Fruit fly (Drosophila melanogaster) whole organism, embryonic: ENCODE results near the gene CG5246.
A peak's percentile ranks its signal among the peaks of the same experiment; 100 is the strongest.

Experiments
- Asciz ChIP-seq: fragments of 200-800 bp; sonication (Bioruptor generic); optimal IDR thresholded peaks from 2 replicates; lab custom pipeline; 2017; ENCODE audit warnings: missing biosample characterization, mild to moderate bottlenecking, missing genetic modification characterization, missing genetic modification reagents
- Bgb ChIP-seq: fragments of 200-800 bp; sonication (Bioruptor generic); IDR thresholded peaks from 2 replicates; pipeline ENCODE4 v1.3.6; 2022; ENCODE audit warnings: missing biosample characterization, missing genetic modification characterization; ENCODE audit not compliant: partially characterized antibody
- CG10321 ChIP-seq: fragments of 200-800 bp; sonication (Bioruptor generic); IDR thresholded peaks from 2 replicates; pipeline ENCODE4 v1.3.6; 2022; ENCODE audit warnings: missing biosample characterization, missing genetic modification characterization
- CG10979 ChIP-seq: fragments of 200-800 bp; sonication (Bioruptor generic); optimal IDR thresholded peaks from 2 replicates; lab custom pipeline; 2018; ENCODE audit warnings: missing biosample characterization, mild to moderate bottlenecking, missing genetic modification characterization, moderate library complexity
- CG11085 ChIP-seq: fragments of 200-800 bp; sonication (Bioruptor generic); IDR thresholded peaks from 2 replicates; pipeline ENCODE4 v1.3.6; 2022; ENCODE audit warnings: missing biosample characterization, missing genetic modification characterization
- CG12659 ChIP-seq: fragments of 200-800 bp; sonication (Bioruptor generic); optimal IDR thresholded peaks from 3 replicates; lab custom pipeline; 2017; ENCODE audit warnings: mild to moderate bottlenecking, missing biosample characterization, missing genetic modification reagents, missing genetic modification characterization
- CG12942 ChIP-seq: fragments of 200-800 bp; sonication (Bioruptor generic); optimal IDR thresholded peaks from 3 replicates; lab custom pipeline; 2016; ENCODE audit warnings: missing biosample characterization, missing genetic modification characterization
- CG13775 ChIP-seq: fragments of 200-800 bp; sonication (Bioruptor generic); optimal IDR thresholded peaks from 3 replicates; lab custom pipeline; 2017; ENCODE audit warnings: missing biosample characterization, mild to moderate bottlenecking, missing genetic modification characterization
- CG14050 ChIP-seq: fragments of 200-800 bp; sonication (Bioruptor generic); IDR thresholded peaks from 3 replicates; pipeline ENCODE4 v1.3.6; 2022; ENCODE audit warnings: missing biosample characterization, missing genetic modification characterization
- CG14441 ChIP-seq: fragments of 200-800 bp; sonication (Bioruptor generic); IDR thresholded peaks from 2 replicates; pipeline ENCODE4 v1.3.6; 2022; ENCODE audit warnings: missing biosample characterization, missing genetic modification characterization
- CG15073 ChIP-seq: fragments of 200-800 bp; sonication (Bioruptor generic); optimal IDR thresholded peaks from 2 replicates; lab custom pipeline; 2016; ENCODE audit warnings: missing biosample characterization, missing genetic modification characterization
- CG17829 ChIP-seq: fragments of 200-800 bp; optimal IDR thresholded peaks from 2 replicates; lab custom pipeline; 2019; ENCODE audit warnings: missing biosample characterization, mild to moderate bottlenecking, missing genetic modification characterization, moderate library complexity
- CG30020 ChIP-seq: fragments of 200-800 bp; optimal IDR thresholded peaks from 2 replicates; lab custom pipeline; 2019; ENCODE audit warnings: missing biosample characterization, mild to moderate bottlenecking, missing genetic modification characterization, moderate library complexity
- CG30403 ChIP-seq: fragments of 200-800 bp; sonication (Bioruptor generic); optimal IDR thresholded peaks from 3 replicates; lab custom pipeline; 2016; ENCODE audit warnings: missing biosample characterization, missing genetic modification characterization
- CG3163 ChIP-seq: fragments of 200-800 bp; sonication (Bioruptor generic); optimal IDR thresholded peaks from 3 replicates; lab custom pipeline; 2016; ENCODE audit warnings: missing biosample characterization, missing genetic modification characterization
- CG32532 ChIP-seq: fragments of 200-800 bp; sonication (Bioruptor generic); IDR thresholded peaks from 2 replicates; pipeline ENCODE4 v1.3.6; 2022; ENCODE audit warnings: missing biosample characterization, missing genetic modification characterization
- CG34224 ChIP-seq: fragments of 200-800 bp; sonication (Bioruptor generic); IDR thresholded peaks from 3 replicates; pipeline ENCODE4 v1.3.6; 2022; ENCODE audit warnings: missing biosample characterization, missing genetic modification characterization; ENCODE audit not compliant: partially characterized antibody
- CG34376 ChIP-seq: fragments of 200-800 bp; sonication (Bioruptor generic); optimal IDR thresholded peaks from 2 replicates; lab custom pipeline; 2018; ENCODE audit warnings: missing biosample characterization, mild to moderate bottlenecking, missing genetic modification characterization
- CG34422 ChIP-seq: fragments of 200-800 bp; sonication (Bioruptor generic); IDR thresholded peaks from 3 replicates; pipeline ENCODE4 v1.3.6; 2022; ENCODE audit warnings: missing biosample characterization, missing genetic modification characterization
- CG4360 ChIP-seq: fragments of 200-800 bp; sonication (Bioruptor generic); IDR thresholded peaks from 2 replicates; pipeline ENCODE4 v1.3.6; 2022; ENCODE audit warnings: missing biosample characterization, missing genetic modification characterization
- CG4424 ChIP-seq: fragments of 200-800 bp; sonication (Bioruptor generic); optimal IDR thresholded peaks from 3 replicates; lab custom pipeline; 2016; ENCODE audit warnings: missing biosample characterization, missing genetic modification characterization
- CG4617 ChIP-seq: fragments of 200-800 bp; sonication (Bioruptor generic); optimal IDR thresholded peaks from 3 replicates; lab custom pipeline; 2016; ENCODE audit warnings: missing biosample characterization, missing genetic modification characterization, borderline replicate concordance
- CG4854 ChIP-seq: fragments of 200-800 bp; sonication (Bioruptor generic); optimal IDR thresholded peaks from 2 replicates; lab custom pipeline; 2016; ENCODE audit warnings: missing biosample characterization, missing genetic modification characterization, inconsistent platforms
- CG5180 ChIP-seq: fragments of 200-800 bp; sonication (Bioruptor generic); optimal IDR thresholded peaks from 3 replicates; lab custom pipeline; 2017; ENCODE audit warnings: missing biosample characterization, missing genetic modification characterization, mild to moderate bottlenecking, moderate library complexity, missing genetic modification reagents
- CG6765 ChIP-seq: fragments of 200-800 bp; sonication (Bioruptor generic); optimal IDR thresholded peaks from 3 replicates; lab custom pipeline; 2017; ENCODE audit warnings: missing biosample characterization, mild to moderate bottlenecking, missing genetic modification characterization
- CG7745 ChIP-seq: fragments of 200-800 bp; sonication (Bioruptor generic); optimal IDR thresholded peaks from 2 replicates; lab custom pipeline; 2018; ENCODE audit warnings: missing biosample characterization, mild to moderate bottlenecking, missing genetic modification characterization, moderate library complexity
- CG8089 ChIP-seq: fragments of 200-800 bp; sonication (Bioruptor generic); optimal IDR thresholded peaks from 3 replicates; lab custom pipeline; 2016; ENCODE audit warnings: missing biosample characterization, missing genetic modification characterization
- CG8924 ChIP-seq: fragments of 200-800 bp; optimal IDR thresholded peaks from 3 replicates; lab custom pipeline; 2019; ENCODE audit warnings: missing biosample characterization, mild to moderate bottlenecking, missing genetic modification characterization, moderate library complexity
- Camta ChIP-seq: fragments of 200-800 bp; sonication (Bioruptor generic); optimal IDR thresholded peaks from 2 replicates; lab custom pipeline; 2016; ENCODE audit warnings: missing biosample characterization, missing genetic modification characterization
- Deaf1 ChIP-seq: fragments of 200-800 bp; optimal IDR thresholded peaks from 3 replicates; lab custom pipeline; 2019; ENCODE audit warnings: missing biosample characterization, mild to moderate bottlenecking, missing genetic modification characterization, moderate library complexity
- Jarid2 ChIP-seq: fragments of 200-800 bp; sonication (Bioruptor generic); optimal IDR thresholded peaks from 3 replicates; lab custom pipeline; 2017; ENCODE audit warnings: mild to moderate bottlenecking, missing biosample characterization, missing genetic modification reagents, missing genetic modification characterization
- MBD-R2 ChIP-seq: fragments of 200-800 bp; sonication (Bioruptor generic); IDR thresholded peaks from 2 replicates; pipeline ENCODE4 v1.3.6; 2022; ENCODE audit warnings: missing biosample characterization, missing genetic modification characterization
- Myb ChIP-seq: fragments of 200-800 bp; sonication (Bioruptor generic); optimal IDR thresholded peaks from 2 replicates; lab custom pipeline; 2016; ENCODE audit warnings: missing biosample characterization, missing genetic modification characterization
- Sin3A ChIP-seq: fragments of >200 bp; optimal IDR thresholded peaks from 2 replicates; lab custom pipeline; 2018
- Usf ChIP-seq: fragments of 200-800 bp; sonication (Bioruptor generic); optimal IDR thresholded peaks from 2 replicates; lab custom pipeline; 2017; ENCODE audit warnings: missing genotype, missing biosample characterization, missing genetic modification characterization
- btn ChIP-seq: fragments of 200-800 bp; sonication (Bioruptor generic); optimal IDR thresholded peaks from 2 replicates; lab custom pipeline; 2016; ENCODE audit warnings: missing biosample characterization, missing genetic modification characterization
- caup ChIP-seq: fragments of 200-800 bp; sonication (Bioruptor generic); optimal IDR thresholded peaks from 3 replicates; lab custom pipeline; 2017; ENCODE audit warnings: missing biosample characterization, mild to moderate bottlenecking, missing genetic modification characterization, moderate library complexity; ENCODE audit not compliant: severe bottlenecking
- gcm ChIP-seq: fragments of 200-800 bp; sonication (Bioruptor generic); optimal IDR thresholded peaks from 2 replicates; lab custom pipeline; 2019; ENCODE audit warnings: missing biosample characterization, mild to moderate bottlenecking, missing genetic modification characterization, moderate library complexity
- h ChIP-seq: fragments of >200 bp; optimal IDR thresholded peaks from 2 replicates; lab custom pipeline; 2017
- klu ChIP-seq: fragments of 200-800 bp; sonication (Bioruptor generic); IDR thresholded peaks from 2 replicates; pipeline ENCODE4 v1.3.6; 2022; ENCODE audit warnings: missing biosample characterization, missing genetic modification characterization
- lola ChIP-seq, 3 experiments: fragments of >200 bp in 2 of 3; fragments of 200-800 bp in 1 of 3; sonication (Bioruptor generic) in 1 of 3; optimal IDR thresholded peaks; 2 replicates each; lab custom pipeline; 2017 to 2019; ENCODE audit warnings: missing biosample characterization in 3 of 3, missing genetic modification characterization in 3 of 3, mild to moderate bottlenecking in 1 of 3, moderate library complexity in 1 of 3
- otp ChIP-seq: fragments of 200-800 bp; sonication (Bioruptor generic); IDR thresholded peaks from 3 replicates; pipeline ENCODE4, ENCODE4 v1.3.6; 2022; ENCODE audit warnings: missing biosample characterization, missing genetic modification characterization
- pum ChIP-seq: fragments of 200-800 bp; sonication (Bioruptor generic); optimal IDR thresholded peaks from 2 replicates; lab custom pipeline; 2016; ENCODE audit warnings: missing biosample characterization, missing genetic modification characterization
- sim ChIP-seq: fragments of 200-800 bp; sonication (Bioruptor generic); IDR thresholded peaks from 2 replicates; pipeline ENCODE4 v1.3.6; 2022; ENCODE audit warnings: missing biosample characterization, missing genetic modification characterization
- tna ChIP-seq: fragments of 200-800 bp; sonication (Bioruptor generic); IDR thresholded peaks from 2 replicates; pipeline ENCODE4 v1.3.6; 2022; ENCODE audit warnings: missing biosample characterization, missing genetic modification characterization; ENCODE audit not compliant: partially characterized antibody
- ttk ChIP-seq: fragments of 200-800 bp; sonication (Bioruptor generic); IDR thresholded peaks from 2 replicates; pipeline ENCODE4 v2.1.2; 2022; ENCODE audit warnings: missing biosample characterization, missing genetic modification characterization
- twi ChIP-seq: fragments of 200-800 bp; optimal IDR thresholded peaks from 2 replicates; lab custom pipeline; 2019; ENCODE audit warnings: missing biosample characterization, mild to moderate bottlenecking, missing genetic modification characterization, moderate library complexity
- unc-4 ChIP-seq: fragments of 200-800 bp; sonication (Bioruptor generic); IDR thresholded peaks from 2 replicates; pipeline ENCODE4 v1.3.6; 2022; ENCODE audit warnings: missing biosample characterization, missing genetic modification characterization; ENCODE audit not compliant: partially characterized antibody
- usp ChIP-seq: fragments of >200 bp; optimal IDR thresholded peaks from 2 replicates; lab custom pipeline; 2017; ENCODE audit warnings: missing biosample characterization, missing genetic modification characterization
- zen2 ChIP-seq: fragments of 200-800 bp; sonication (Bioruptor generic); IDR thresholded peaks from 3 replicates; pipeline ENCODE4 v1.3.6; 2022; ENCODE audit warnings: missing biosample characterization, missing genetic modification characterization; ENCODE audit not compliant: partially characterized antibody

CG5246 gene

dm6 chr3R:17118917-17119378 lies 17.0 kb upstream of the CG5246 start (continued):
- TF ChIP-seq CG12942 (GFP tag; lab: Kevin White, UChicago) (no peak), CG8089 (GFP tag; lab: Kevin White, UChicago) (no peak), CG10979 (tag; lab: Kevin White, UChicago) (no peak), Sin3A (no peak), CG32532 (GFP tag; lab: Robert Waterston, UW) (no peak; the same call in 1 of the 2 replicates), CG15073 (GFP tag; lab: Kevin White, UChicago) (no peak), h (no peak), CG7745 (tag; lab: Kevin White, UChicago) (peak; percentile 35), CG34422 (GFP tag; lab: Robert Waterston, UW) (peak; percentile 56; the same call in 1 of the 3 replicates), tna (GFP tag; lab: Robert Waterston, UW) (0 out of 2 replicates have a peak, but pooled peaks have one; percentile 21), CG12659 (GFP tag; lab: Kevin White, UChicago) (peak; percentile 36), sim (GFP tag; lab: Robert Waterston, UW) (no peak), Camta (GFP tag; lab: Kevin White, UChicago) (no peak), CG34224 (GFP tag; lab: Robert Waterston, UW) (peak; percentile 49), CG30403 (GFP tag; lab: Kevin White, UChicago) (no peak), CG11085 (GFP tag; lab: Robert Waterston, UW) (0 out of 2 replicates have a peak, but pooled peaks have one; percentile 22), CG4854 (GFP tag; lab: Kevin White, UChicago) (no peak), klu (GFP tag; lab: Robert Waterston, UW) (no peak), CG5180 (GFP tag; lab: Kevin White, UChicago) (no peak), CG6765 (GFP tag; lab: Kevin White, UChicago) (no peak), CG8924 (tag; lab: Kevin White, UChicago) (no peak), gcm (GFP tag; lab: Kevin White, UChicago) (peak; percentile 38), CG4617 (no peak), ttk (GFP tag; lab: Robert Waterston, UW) (no peak), twi (no peak), otp (GFP tag; lab: Robert Waterston, UW) (no peak), Asciz (GFP tag; lab: Kevin White, UChicago) (no peak), lola (GFP tag; optimal IDR thresholded peaks at IDR 0.05; lab: Kevin White, UChicago) (no peak), CG17829 (tag; lab: Kevin White, UChicago) (no peak), Jarid2 (peak; percentile 82), CG14050 (GFP tag; lab: Robert Waterston, UW) (no peak), Bgb (GFP tag; lab: Robert Waterston, UW) (peak; percentile 48; the same call in 1 of the 2 replicates), zen2 (GFP tag; lab: Robert Waterston, UW) (no peak; the same call in 2 of the 3 replicates), MBD-R2 (peak; percentile 29; the same call in 1 of the 2 replicates), pum (GFP tag; lab: Kevin White, UChicago) (no peak), Myb (peak; percentile 41), CG30020 (no peak), CG13775 (GFP tag; lab: Kevin White, UChicago) (no peak), CG10321 (GFP tag; lab: Robert Waterston, UW) (no peak), unc-4 (peak; percentile 39; the same call in 1 of the 2 replicates), CG3163 (GFP tag; lab: Kevin White, UChicago) (peak; percentile 96), CG34376 (peak; percentile 48), CG4360 (GFP tag; lab: Robert Waterston, UW) (peak; percentile 62; the same call in 1 of the 2 replicates), usp (GFP tag; lab: Kevin White, UChicago) (no peak), btn (GFP tag; lab: Kevin White, UChicago) (no peak), Usf (GFP tag; lab: Kevin White, UChicago) (no peak), CG14441 (peak; percentile 23; the same call in 1 of the 2 replicates), CG4424 (GFP tag; lab: Kevin White, UChicago) (no peak), Deaf1 (tag; lab: Kevin White, UChicago) (peak; percentile 85), caup (GFP tag; lab: Kevin White, UChicago) (peak; percentile 15)
